Fruit fly (Drosophila melanogaster): ENCODE results near the gene CG2150.

CG2150 gene

DNA sequence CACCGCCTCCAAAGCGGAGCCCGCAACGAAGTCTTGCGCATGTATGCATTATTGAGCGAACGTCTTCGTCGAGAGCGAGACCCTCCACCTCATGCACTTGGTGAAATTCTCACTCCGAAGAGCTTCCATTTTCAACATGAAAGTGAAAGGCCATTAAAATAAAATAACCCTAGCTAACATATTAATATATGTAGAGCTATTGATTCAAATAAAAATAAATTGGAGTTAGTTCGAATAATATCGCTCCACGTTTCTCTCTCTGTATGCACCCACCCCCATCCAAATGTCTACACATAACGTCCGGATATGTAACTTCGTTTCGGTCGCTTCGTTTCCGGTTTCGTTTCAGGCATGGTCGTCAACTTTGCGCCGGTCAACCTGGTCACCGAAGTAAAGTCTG lies 23.3 kb downstream of the CG2150 start:
- TF ChIP-seq Myc (optimal IDR thresholded peaks at IDR 0.05) (no peak), woc (GFP tag; optimal IDR thresholded peaks at IDR 0.05) (no peak), foxo (GFP tag; optimal IDR thresholded peaks at IDR 0.05) (peak in 1 of 2 experiments; percentile 26)

DNA sequence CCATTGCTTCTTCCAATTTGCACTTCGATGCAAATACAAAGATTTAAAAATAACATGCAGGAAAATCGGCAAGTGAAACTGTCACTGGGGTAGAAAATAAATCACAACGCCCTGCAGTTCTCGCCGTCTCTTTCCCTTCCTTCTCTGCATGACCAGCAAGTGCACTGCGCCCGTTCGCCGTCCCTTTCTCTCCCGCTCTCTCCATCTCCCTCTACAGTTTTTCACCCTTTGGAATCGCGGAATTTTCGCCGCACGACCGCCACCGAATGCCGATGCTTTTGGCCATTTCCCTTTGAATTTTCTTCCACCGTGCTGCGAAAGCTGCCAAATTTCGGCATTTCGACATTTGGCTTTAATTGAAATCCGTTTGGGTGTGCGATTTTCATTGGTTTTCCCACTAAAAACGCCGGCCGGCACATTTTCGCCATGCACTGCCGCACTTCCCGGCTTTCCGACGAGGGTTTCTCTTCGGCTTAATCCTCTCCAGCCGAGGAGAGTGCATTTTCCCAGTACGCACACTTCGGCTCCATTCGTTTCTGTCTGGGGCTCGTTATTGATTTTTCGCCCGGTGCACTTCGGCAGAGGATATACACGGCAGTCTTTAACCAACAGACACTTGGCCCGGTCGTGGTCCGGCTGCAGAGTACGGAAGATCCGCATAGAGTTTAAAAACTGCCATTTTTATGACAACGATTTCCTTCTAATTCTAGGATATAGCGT lies 25.3 kb downstream of the CG2150 start:
- TF ChIP-seq pan (optimal IDR thresholded peaks at IDR 0.05) (no peak), sv (GFP tag; optimal IDR thresholded peaks at IDR 0.05) (no peak), Hnf4 (GFP tag; optimal IDR thresholded peaks at IDR 0.05) (no peak), Dif (GFP tag; optimal IDR thresholded peaks at IDR 0.05; ENCODE audit: partially characterized antibody) (no peak), Hr78 (GFP tag; optimal IDR thresholded peaks at IDR 0.05) (no peak), dsf (GFP tag; optimal IDR thresholded peaks at IDR 0.05; ENCODE audit: borderline replicate concordance) (no peak), Rel (GFP tag; optimal IDR thresholded peaks at IDR 0.05) (no peak), Rel (tag; optimal IDR thresholded peaks at IDR 0.05) (no peak), brk (GFP tag; optimal IDR thresholded peaks at IDR 0.05) (no peak), lola (GFP tag; optimal IDR thresholded peaks at IDR 0.05) (no peak), Sp1 (GFP tag; optimal IDR thresholded peaks at IDR 0.05) (no peak), tai (GFP tag; optimal IDR thresholded peaks at IDR 0.05) (no peak), dmrt93B (GFP tag; optimal IDR thresholded peaks at IDR 0.05) (no peak), woc (GFP tag; optimal IDR thresholded peaks at IDR 0.05) (no peak), fru (GFP tag; optimal IDR thresholded peaks at IDR 0.05) (no peak), rgr (GFP tag; optimal IDR thresholded peaks at IDR 0.05) (no peak)

DNA sequence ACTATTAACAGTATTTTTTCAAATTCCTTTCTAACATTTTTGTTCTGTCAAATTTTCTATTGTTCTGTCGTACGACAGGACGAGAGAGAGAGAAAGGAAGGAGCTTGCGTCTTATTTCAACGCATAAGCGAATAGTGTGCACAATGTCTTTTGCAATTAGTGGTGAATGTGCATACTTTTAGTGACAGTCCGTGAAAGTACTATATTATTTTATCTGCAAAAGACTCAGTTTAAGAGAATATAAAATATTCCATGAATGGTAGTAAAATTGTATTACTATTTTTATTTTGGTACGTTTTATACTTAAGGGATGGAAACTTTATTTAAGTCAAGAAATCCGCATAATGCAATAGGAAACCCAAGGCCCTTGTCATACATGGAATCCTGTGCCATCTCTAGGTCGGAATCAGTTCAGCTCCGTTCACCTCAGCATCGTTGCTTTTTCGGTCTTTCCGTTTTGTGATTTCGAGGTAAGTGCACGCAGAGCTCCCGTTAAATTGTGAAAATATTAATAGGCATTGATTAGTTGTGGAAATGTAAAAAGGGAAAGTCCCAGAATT lies 26.4 kb downstream of the CG2150 start, which contains the start of gene eEF1alpha2:
Gene eEF1alpha2 (plus strand): TSS at position 409 of the 560 bp plus-strand sequence.
- TF ChIP-seq OdsH (GFP tag; optimal IDR thresholded peaks at IDR 0.05), result no peak
- no peak for TF ChIP-seq Mio (GFP tag; optimal IDR thresholded peaks at IDR 0.05)
- no peak for TF ChIP-seq CG9705 (GFP tag; optimal IDR thresholded peaks at IDR 0.05)
- TF ChIP-seq tai (GFP tag; optimal IDR thresholded peaks at IDR 0.05), result no peak
- TF ChIP-seq Vsx2 (GFP tag; optimal IDR thresholded peaks at IDR 0.05; ENCODE audit: partially characterized antibody), result no peak
- TF ChIP-seq Dfd (GFP tag; optimal IDR thresholded peaks at IDR 0.05), result no peak
- no peak for TF ChIP-seq Dif (GFP tag; optimal IDR thresholded peaks at IDR 0.05; ENCODE audit: partially characterized antibody)
- TF ChIP-seq jim (GFP tag; optimal IDR thresholded peaks at IDR 0.05), result no peak
- no peak for TF ChIP-seq woc (GFP tag; optimal IDR thresholded peaks at IDR 0.05)
- no peak for TF ChIP-seq sv (GFP tag; optimal IDR thresholded peaks at IDR 0.05)
- TF ChIP-seq Jra (GFP tag; optimal IDR thresholded peaks at IDR 0.05), result no peak

DNA sequence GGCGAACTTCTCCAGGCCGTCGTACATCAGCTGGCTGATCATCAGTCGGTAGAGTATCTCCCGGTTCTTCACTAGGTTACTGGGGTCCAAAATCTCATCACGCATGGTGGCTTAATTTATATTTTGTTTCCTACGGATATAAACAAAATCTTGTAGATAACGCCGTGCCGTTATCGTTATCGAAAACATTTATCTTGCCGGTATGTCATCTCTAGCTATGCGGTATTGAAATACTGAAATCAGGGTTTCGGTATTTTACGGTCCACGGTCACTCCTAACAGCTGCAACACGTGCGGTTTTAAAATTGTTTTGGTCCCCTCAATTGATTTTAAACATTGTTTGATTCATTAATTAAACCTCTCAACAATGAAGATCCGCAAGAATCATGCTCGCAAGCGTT lies 27.8 kb downstream of the CG2150 start, which contains the start of the genes CstF50 and CG11563:
Gene CstF50 (minus strand): TSS at position 188 of the 400 bp plus-strand sequence.
Gene CG11563 (plus strand): TSS at position 260 of the 400 bp plus-strand sequence.
- TF ChIP-seq Mio (GFP tag; optimal IDR thresholded peaks at IDR 0.05) (no peak), Hr83 (GFP tag; optimal IDR thresholded peaks at IDR 0.05; ENCODE audit: poor library complexity, severe bottlenecking) (no peak), GATAd (GFP tag; optimal IDR thresholded peaks at IDR 0.05) (no peak), CrebA (GFP tag; optimal IDR thresholded peaks at IDR 0.05; ENCODE audit: borderline replicate concordance) (no peak), dl (GFP tag; optimal IDR thresholded peaks at IDR 0.05; ENCODE audit: insufficient read depth in 1 of 2, partially characterized antibody in 2 of 2) (no peak), h (GFP tag; optimal IDR thresholded peaks at IDR 0.05) (no peak), Myc (optimal IDR thresholded peaks at IDR 0.05) (peak; percentile 38)

DNA sequence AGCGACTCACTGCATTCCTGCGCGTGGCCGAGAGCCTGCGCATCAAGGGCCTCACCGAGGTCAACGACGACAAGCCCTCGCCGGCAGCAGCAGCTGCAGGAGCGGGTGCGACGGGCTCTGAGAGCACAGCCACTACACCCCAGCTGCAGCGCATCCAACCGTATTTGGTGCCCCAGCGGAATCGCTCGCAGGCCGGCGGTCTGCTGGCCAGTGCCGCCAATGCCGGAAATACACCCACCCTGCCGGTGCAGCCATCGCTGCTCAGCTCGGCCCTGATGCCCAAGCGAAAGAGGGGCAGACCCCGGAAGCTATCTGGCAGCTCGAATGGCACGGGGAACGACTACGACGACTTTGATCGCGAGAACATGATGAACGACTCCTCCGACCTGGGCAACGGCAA lies 36.8 kb downstream of the CG2150 start:
- TF ChIP-seq sage (GFP tag; optimal IDR thresholded peaks at IDR 0.05) (no peak), jim (GFP tag; optimal IDR thresholded peaks at IDR 0.05) (no peak), Sp1 (GFP tag; optimal IDR thresholded peaks at IDR 0.05) (no peak), Hr78 (GFP tag; optimal IDR thresholded peaks at IDR 0.05) (no peak), Vsx2 (GFP tag; optimal IDR thresholded peaks at IDR 0.05; ENCODE audit: partially characterized antibody) (no peak), foxo (GFP tag; optimal IDR thresholded peaks at IDR 0.05) (no peak), usp (GFP tag; optimal IDR thresholded peaks at IDR 0.05) (no peak), Hnf4 (GFP tag; optimal IDR thresholded peaks at IDR 0.05) (no peak), N (GFP tag; optimal IDR thresholded peaks at IDR 0.05) (no peak), Mio (GFP tag; optimal IDR thresholded peaks at IDR 0.05) (no peak), sv (GFP tag; optimal IDR thresholded peaks at IDR 0.05) (no peak), GATAd (GFP tag; optimal IDR thresholded peaks at IDR 0.05) (no peak), woc (GFP tag; optimal IDR thresholded peaks at IDR 0.05) (no peak), ey (GFP tag; optimal IDR thresholded peaks at IDR 0.05) (no peak), CrebA (GFP tag; optimal IDR thresholded peaks at IDR 0.05; ENCODE audit: borderline replicate concordance) (no peak), OdsH (GFP tag; optimal IDR thresholded peaks at IDR 0.05) (no peak), CG32264 (GFP tag; optimal IDR thresholded peaks at IDR 0.05) (no peak)

All from whole organism, wandering third instar larva.